Worm (Caenorhabditis elegans) whole organism, L4 larva: ENCODE results near the gene msp-113.
"Not testable (repeated sequence)": the region's sequence is repeated elsewhere in the genome, so short reads cannot be mapped to it uniquely, and the experiment has no call there.

ENCODE experiments used
- D1046.2 ChIP-seq: fragments of 200-800 bp; sonication (Bioruptor generic); IDR thresholded peaks from 2 replicates; pipeline ENCODE4 v1.3.6; 2022; ENCODE audit warnings: missing genetic modification characterization, missing compliant biosample characterization
- F44E2.7 ChIP-seq: fragments of 200-800 bp; sonication (Bioruptor generic); IDR thresholded peaks from 2 replicates; pipeline ENCODE4 v2.1.2; 2022; ENCODE audit warnings: missing genetic modification characterization, missing compliant biosample characterization
- F49E8.2 ChIP-seq: sonication (generic microtip); optimal IDR thresholded peaks from 2 replicates; lab custom pipeline; 2016; ENCODE audit warnings: missing compliant biosample characterization, mild to moderate bottlenecking, missing genetic modification characterization, borderline replicate concordance
- T20F7.1 ChIP-seq: fragments of 200-800 bp; sonication (Bioruptor generic); optimal IDR thresholded peaks from 2 replicates; lab custom pipeline; 2018; ENCODE audit warnings: mild to moderate bottlenecking, missing genetic modification characterization, missing compliant biosample characterization
- T26A8.4 ChIP-seq: fragments of 200-800 bp; sonication (Bioruptor generic); IDR thresholded peaks from 2 replicates; pipeline ENCODE4 v1.3.6; 2022; ENCODE audit warnings: missing genetic modification characterization, missing compliant biosample characterization
- Y105C5A.15 ChIP-seq: fragments of 200-800 bp; sonication (Bioruptor generic); IDR thresholded peaks from 2 replicates; pipeline ENCODE4 v1.3.6; 2022; ENCODE audit warnings: missing genetic modification characterization, missing compliant biosample characterization
- Y48G9A.11 ChIP-seq: fragments of 200-800 bp; sonication (Bioruptor generic); IDR thresholded peaks from 2 replicates; pipeline ENCODE4 v1.3.6; 2022; ENCODE audit warnings: missing genetic modification reagents, missing genetic modification characterization, missing compliant biosample characterization
- Y75B8A.6 ChIP-seq: fragments of 200-800 bp; sonication (Bioruptor generic); IDR thresholded peaks from 2 replicates; pipeline ENCODE4 v1.3.6; 2022; ENCODE audit warnings: missing genetic modification reagents, missing genetic modification characterization, missing compliant biosample characterization
- aha-1 ChIP-seq: fragments of 150-350 bp; peaks from one replicate; lab custom pipeline; 2014; ENCODE audit warnings: missing biosample characterization, missing genetic modification characterization
- ama-1 ChIP-seq: fragments of 150-350 bp; optimal IDR thresholded peaks from 2 replicates; lab custom pipeline; 2014; ENCODE audit warnings: inconsistent platforms, mixed read lengths
- arid-1 ChIP-seq: fragments of 200-800 bp; sonication (Bioruptor generic); conservative IDR thresholded peaks from 2 replicates; pipeline ENCODE4 v1.3.6; 2022; ENCODE audit warnings: missing genetic modification reagents, missing genetic modification characterization, missing compliant biosample characterization
- ceh-32 ChIP-seq: sonication (generic microtip); optimal IDR thresholded peaks from 2 replicates; lab custom pipeline; 2016; ENCODE audit warnings: mild to moderate bottlenecking, missing genetic modification characterization, missing compliant biosample characterization; ENCODE audit not compliant: poor library complexity
- ceh-44 ChIP-seq: fragments of 200-800 bp; sonication (Bioruptor generic); IDR thresholded peaks from 2 replicates; pipeline ENCODE4 v1.3.6; 2022; ENCODE audit warnings: missing genetic modification reagents, missing genetic modification characterization, missing compliant biosample characterization
- duxl-1 ChIP-seq: sonication (generic microtip); optimal IDR thresholded peaks from 2 replicates; lab custom pipeline; 2016; ENCODE audit warnings: mild to moderate bottlenecking, missing genetic modification characterization, moderate library complexity, missing compliant biosample characterization; ENCODE audit not compliant: poor library complexity
- dve-1 ChIP-seq: sonication (generic microtip); optimal IDR thresholded peaks from 2 replicates; lab custom pipeline; 2017; ENCODE audit warnings: antibody characterized with exemption, mild to moderate bottlenecking, missing genetic modification characterization, missing compliant biosample characterization; ENCODE audit not compliant: insufficient read depth
- egl-43 ChIP-seq: fragments of 200-800 bp; sonication (Bioruptor generic); IDR thresholded peaks from 2 replicates; pipeline ENCODE4 v1.3.6; 2022; ENCODE audit warnings: missing genetic modification reagents, missing genetic modification characterization, missing compliant biosample characterization
- hmg-1.1 ChIP-seq: fragments of 200-800 bp; sonication (Bioruptor generic); IDR thresholded peaks from 2 replicates; pipeline ENCODE4 v1.3.6; 2022; ENCODE audit warnings: missing genetic modification reagents, missing genetic modification characterization, missing compliant biosample characterization
- lin-1 ChIP-seq: fragments of 200-800 bp; sonication (Bioruptor generic); IDR thresholded peaks from 2 replicates; pipeline ENCODE4 v1.3.6; 2022; ENCODE audit warnings: missing genetic modification reagents, missing genetic modification characterization, missing compliant biosample characterization
- lin-38 ChIP-seq: fragments of 200-800 bp; sonication (Bioruptor generic); IDR thresholded peaks from 2 replicates; pipeline ENCODE4 v1.3.6; 2022; ENCODE audit warnings: missing genetic modification reagents, missing genetic modification characterization, missing compliant biosample characterization
- mdt-29 ChIP-seq: fragments of 200-800 bp; sonication (Bioruptor generic); IDR thresholded peaks from 2 replicates; pipeline ENCODE4 v1.3.6; 2022; ENCODE audit warnings: missing genetic modification reagents, missing genetic modification characterization, missing compliant biosample characterization
- nhr-25 ChIP-seq: sonication (generic microtip); optimal IDR thresholded peaks from 2 replicates; lab custom pipeline; 2017; ENCODE audit warnings: missing genetic modification characterization, mild to moderate bottlenecking, missing compliant biosample characterization, antibody characterized with exemption, moderate library complexity, borderline replicate concordance; ENCODE audit not compliant: insufficient read depth
- nhr-28 ChIP-seq: fragments of 150-350 bp; optimal IDR thresholded peaks from 2 replicates; lab custom pipeline; 2014; ENCODE audit warnings: missing biosample characterization, missing genetic modification characterization
- php-3 ChIP-seq: fragments of 200-800 bp; sonication (Bioruptor generic); IDR thresholded peaks from 2 replicates; pipeline ENCODE4 v1.3.6; 2022; ENCODE audit warnings: missing genetic modification reagents, missing genetic modification characterization, missing compliant biosample characterization
- snpc-1.2 ChIP-seq: fragments of 200-800 bp; sonication (Bioruptor generic); IDR thresholded peaks from 2 replicates; pipeline ENCODE4 v1.3.6; 2022; ENCODE audit warnings: missing genetic modification reagents, missing genetic modification characterization, missing compliant biosample characterization
- unc-62 ChIP-seq, 3 experiments: fragments of 150-350 bp in 1 of 3; sonication (generic microtip); optimal IDR thresholded peaks in 2 of 3; peaks in 1 of 3; 1 replicate in 1 of 3; 2 replicates in 2 of 3; lab custom pipeline; 2014 to 2017; ENCODE audit warnings: missing biosample characterization in 3 of 3, missing genetic modification characterization in 3 of 3, missing genetic modification reagents in 3 of 3, missing genotype in 1 of 3

Gene msp-113

ce11 chrIV:5297436-5298012 is at the start of gene msp-113, which contains the start of gene ZK354.6:
Gene msp-113, plus strand, starts transcription at chrIV:5297962.
Gene ZK354.6, minus strand, starts transcription at chrIV:5297536.
- TF ChIP-seq hmg-1.1 (GFP tag; lab: Robert Waterston, UW) (no peak), php-3 (GFP tag; lab: Robert Waterston, UW) (no peak), duxl-1 (tag; lab: Kevin White, UChicago) (no peak), unc-62 (GFP tag; optimal IDR thresholded peaks at IDR 0.05 in 1 of 2; lab: Kevin White, UChicago) (peak in 1 of 2 experiments; percentile 27), unc-62 (tag; optimal IDR thresholded peaks at IDR 0.05; lab: Kevin White, UChicago) (no peak)
- TF ChIP-seq, all 104 proteins: peak for 1

DNA sequence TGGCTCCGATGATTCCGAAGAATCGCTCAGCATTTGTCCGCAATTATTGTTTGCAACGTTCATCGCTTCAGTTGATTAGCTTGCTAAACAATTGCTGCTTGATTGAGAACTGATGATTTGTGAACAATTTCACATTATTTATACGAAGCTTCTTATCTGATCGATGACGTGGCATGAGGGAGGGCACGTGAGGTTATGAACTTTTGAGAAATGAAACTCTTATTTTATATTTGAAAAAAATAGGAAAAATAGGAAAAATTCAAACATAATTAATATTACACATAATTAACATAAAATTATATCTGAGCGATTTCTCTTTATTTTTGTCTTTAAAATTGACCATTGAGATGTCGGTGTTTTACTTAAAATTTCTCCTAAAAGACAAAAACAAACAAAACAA is 43.1 kb upstream of the msp-113 start, which contains the start of gene F36H12.10:
F36H12.10 (minus strand) TSS at position 101 of the 400 bp plus-strand sequence.
- not testable (repeated sequence) for TF ChIP-seq dve-1; lin-1 (GFP tag; lab: Robert Waterston, UW); aha-1

- not testable (repeated sequence) for TF ChIP-seq ceh-32 (tag; lab: Kevin White, UChicago); snpc-1.2 (GFP tag; lab: Robert Waterston, UW); Y75B8A.6 (GFP tag; lab: Robert Waterston, UW)
Measured at ce11 chrIV:5256731-5257130, 41.0 kb upstream of the msp-113 start, which contains the start of gene F36H12.9. Gene F36H12.9, plus strand, starts transcription at chrIV:5257031.

ce11 chrIV:5258385-5258784 is 39.4 kb upstream of the msp-113 start, which contains the start of gene ttbk-2.1:
Gene ttbk-2.1, plus strand, starts transcription at chrIV:5258685.
- not testable (repeated sequence) for TF ChIP-seq nhr-25 (tag; lab: Kevin White, UChicago); nhr-28 (tag; lab: Kevin White, UChicago); T20F7.1 (GFP tag; lab: Kevin White, UChicago)

DNA sequence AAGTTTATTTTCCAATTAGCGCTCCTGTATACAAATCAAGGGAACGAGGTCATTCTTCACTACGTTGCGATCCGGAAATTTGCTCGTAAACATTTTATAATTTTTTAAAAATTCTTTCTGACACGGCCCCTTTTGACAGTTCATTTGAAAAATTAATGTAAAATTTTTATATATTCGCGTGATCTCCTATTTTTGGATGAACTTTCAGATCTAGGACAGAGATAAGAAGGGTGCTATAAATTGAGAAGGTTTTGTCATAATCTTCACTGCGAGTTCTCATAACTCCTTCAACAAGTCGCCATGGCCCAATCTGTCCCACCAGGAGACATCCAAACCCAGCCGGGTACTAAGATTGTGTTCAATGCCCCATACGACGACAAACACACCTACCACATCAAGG is 37.5 kb upstream of the msp-113 start, which contains the start of gene msp-19:
msp-19 (plus strand) TSS at position 301 of the 400 bp plus-strand sequence.
- not testable (repeated sequence) for TF ChIP-seq egl-43, D1046.2, F49E8.2

DNA sequence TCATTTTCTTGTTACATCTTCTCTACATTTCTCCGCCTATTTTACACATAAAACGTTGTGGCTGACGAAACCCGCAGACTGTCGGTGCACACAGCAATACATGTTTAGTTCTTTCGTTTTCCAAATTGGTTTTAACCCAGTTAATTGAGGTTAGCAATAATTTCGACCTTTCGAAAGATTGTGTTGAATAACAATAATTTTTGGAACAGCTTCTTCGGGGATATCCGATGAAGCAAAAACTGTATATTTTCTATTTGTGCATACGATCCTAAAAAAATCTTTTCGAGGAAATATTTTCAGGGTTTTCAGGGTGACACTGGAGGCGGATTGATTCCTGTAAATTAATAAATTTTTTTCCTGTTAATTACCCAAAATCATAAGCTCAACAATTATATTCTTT is 36.0 kb upstream of the msp-113 start:
- TF ChIP-seq mdt-29 (GFP tag; lab: Robert Waterston, UW) (0 out of 2 replicates have a peak, but pooled peaks have one; percentile 32), unc-62 (GFP tag; optimal IDR thresholded peaks at IDR 0.05 in 1 of 2; lab: Kevin White, UChicago) (peak in 1 of 2 experiments; percentile 57), php-3 (GFP tag; lab: Robert Waterston, UW) (0 out of 2 replicates have a peak, but pooled peaks have one; percentile 30), T26A8.4 (GFP tag; lab: Robert Waterston, UW) (peak; percentile 65), lin-38 (GFP tag; lab: Robert Waterston, UW) (peak; percentile 39; the same call in 1 of the 2 replicates), snpc-1.2 (GFP tag; lab: Robert Waterston, UW) (peak; percentile 98)
- not testable (repeated sequence) for TF ChIP-seq unc-62 (tag; optimal IDR thresholded peaks at IDR 0.05; lab: Kevin White, UChicago)

ce11 chrIV:5264700-5265210 is 33.0 kb upstream of the msp-113 start:
- TF ChIP-seq lin-38 (GFP tag; lab: Robert Waterston, UW) (peak; percentile 60), ceh-44 (GFP tag; lab: Robert Waterston, UW) (0 out of 2 replicates have a peak, but pooled peaks have one; percentile 35), T26A8.4 (GFP tag; lab: Robert Waterston, UW) (peak; percentile 77), arid-1 (GFP tag; lab: Robert Waterston, UW) (0 out of 2 replicates have a peak, but pooled peaks have one; percentile 28), unc-62 (GFP tag; optimal IDR thresholded peaks at IDR 0.05 in 1 of 2; lab: Kevin White, UChicago) (peak in 1 of 2 experiments; percentile 31), mdt-29 (GFP tag; lab: Robert Waterston, UW) (peak; percentile 72), Y48G9A.11 (peak; percentile 30; the same call in 1 of the 2 replicates), Y105C5A.15 (GFP tag; lab: Robert Waterston, UW) (0 out of 2 replicates have a peak, but pooled peaks have one; percentile 25), ama-1 (peak; percentile 32), F44E2.7 (GFP tag; lab: Robert Waterston, UW) (0 out of 2 replicates have a peak, but pooled peaks have one; percentile 30), snpc-1.2 (GFP tag; lab: Robert Waterston, UW) (peak; percentile 97), F49E8.2 (peak; percentile 56), aha-1 (peak; percentile 57)
- not testable (repeated sequence) for TF ChIP-seq unc-62 (tag; optimal IDR thresholded peaks at IDR 0.05; lab: Kevin White, UChicago)
